Fruit fly (Drosophila melanogaster) whole organism, wandering third instar larva: ENCODE data around the gene Cubn.

ENCODE experiments used
- Abd-B ChIP-seq: fragments of >200 bp; optimal IDR thresholded peaks from 2 replicates; lab custom pipeline; 2017; ENCODE audit warnings: missing biosample characterization, missing genetic modification characterization
- CG32264 ChIP-seq: fragments of 200-800 bp; sonication (Bioruptor generic); optimal IDR thresholded peaks from 2 replicates; lab custom pipeline; 2016; ENCODE audit warnings: missing biosample characterization, missing genetic modification characterization
- CG9705 ChIP-seq: fragments of 200-800 bp; sonication (Bioruptor generic); optimal IDR thresholded peaks from 2 replicates; lab custom pipeline; 2018; ENCODE audit warnings: missing biosample characterization, mild to moderate bottlenecking, missing genetic modification characterization
- CrebA ChIP-seq: fragments of 200-800 bp; sonication (Bioruptor generic); optimal IDR thresholded peaks from 2 replicates; lab custom pipeline; 2016; ENCODE audit warnings: missing biosample characterization, mild to moderate bottlenecking, missing genetic modification characterization, borderline replicate concordance
- Dfd ChIP-seq: fragments of >200 bp; optimal IDR thresholded peaks from 2 replicates; lab custom pipeline; 2017; ENCODE audit warnings: missing biosample characterization, missing genetic modification characterization
- Dif ChIP-seq: fragments of 200-275, 200-300 bp; sonication (Bioruptor generic); optimal IDR thresholded peaks from 2 replicates; lab custom pipeline; 2018; ENCODE audit warnings: missing biosample characterization, missing genetic modification characterization; ENCODE audit not compliant: partially characterized antibody
- GATAd ChIP-seq: sonication (Bioruptor generic); optimal IDR thresholded peaks from 2 replicates; lab custom pipeline; 2016; ENCODE audit warnings: missing biosample characterization, missing genetic modification characterization
- HLH106 ChIP-seq: fragments of 200-800 bp; optimal IDR thresholded peaks from 3 replicates; lab custom pipeline; 2019; ENCODE audit warnings: missing biosample characterization, mild to moderate bottlenecking, missing genetic modification characterization, moderate library complexity
- Hnf4 ChIP-seq: fragments of 200-800 bp; sonication (Bioruptor generic); optimal IDR thresholded peaks from 2 replicates; lab custom pipeline; 2016; ENCODE audit warnings: missing biosample characterization, mild to moderate bottlenecking, missing genetic modification characterization
- Hr78 ChIP-seq: fragments of >200 bp; optimal IDR thresholded peaks from 2 replicates; lab custom pipeline; 2017; ENCODE audit warnings: missing biosample characterization, missing genetic modification characterization
- Hr83 ChIP-seq: fragments of 200-300 bp; sonication (Bioruptor generic); optimal IDR thresholded peaks from 2 replicates; lab custom pipeline; 2016; ENCODE audit warnings: missing biosample characterization, mild to moderate bottlenecking, missing genetic modification characterization, moderate library complexity; ENCODE audit not compliant: poor library complexity, severe bottlenecking
- Jra ChIP-seq: sonication (Bioruptor generic); optimal IDR thresholded peaks from 2 replicates; lab custom pipeline; 2016; ENCODE audit warnings: missing biosample characterization, missing genetic modification characterization
- Mio ChIP-seq: sonication (Bioruptor generic); optimal IDR thresholded peaks from 2 replicates; lab custom pipeline; 2016; ENCODE audit warnings: missing biosample characterization, missing genetic modification characterization
- Myc ChIP-seq: fragments of >200 bp; optimal IDR thresholded peaks from 2 replicates; lab custom pipeline; 2017
- N ChIP-seq: fragments of >200 bp; optimal IDR thresholded peaks from 2 replicates; lab custom pipeline; 2018; ENCODE audit warnings: missing biosample characterization, missing external identifiers, missing genetic modification characterization
- OdsH ChIP-seq: fragments of 200-800 bp; sonication (Bioruptor generic); optimal IDR thresholded peaks from 2 replicates; lab custom pipeline; 2016; ENCODE audit warnings: missing biosample characterization, mild to moderate bottlenecking, missing genetic modification characterization
- Rel ChIP-seq, 2 experiments: fragments of 200-800 bp; sonication (Bioruptor generic) in 1 of 2; optimal IDR thresholded peaks; 2 replicates in 1 of 2; 3 replicates in 1 of 2; lab custom pipeline; 2016 to 2019; ENCODE audit warnings: mild to moderate bottlenecking in 2 of 2, missing biosample characterization in 2 of 2, missing genetic modification characterization in 2 of 2, moderate library complexity in 1 of 2
- Sp1 ChIP-seq: fragments of 200-800 bp; sonication (Bioruptor generic); optimal IDR thresholded peaks from 3 replicates; lab custom pipeline; 2019; ENCODE audit warnings: missing biosample characterization, mild to moderate bottlenecking, missing genetic modification characterization, moderate library complexity
- Vsx2 ChIP-seq: fragments of 200-300, 225-300 bp; sonication (Bioruptor generic); optimal IDR thresholded peaks from 2 replicates; lab custom pipeline; 2018; ENCODE audit warnings: missing biosample characterization, missing genetic modification characterization; ENCODE audit not compliant: partially characterized antibody
- br ChIP-seq: fragments of 200-800 bp; sonication (Bioruptor generic); optimal IDR thresholded peaks from 2 replicates; lab custom pipeline; 2016; ENCODE audit warnings: missing biosample characterization, missing genetic modification characterization
- brk ChIP-seq: fragments of 200-800 bp; sonication (Bioruptor generic); optimal IDR thresholded peaks from 2 replicates; lab custom pipeline; 2016; ENCODE audit warnings: missing biosample characterization, mild to moderate bottlenecking, missing genetic modification characterization
- dl ChIP-seq, 2 experiments: fragments of 175-275, 200-275 bp in 1 of 2; fragments of 200-275 bp in 1 of 2; sonication (Bioruptor generic); optimal IDR thresholded peaks; lab custom pipeline; 2018; ENCODE audit warnings: mild to moderate bottlenecking in 2 of 2, missing biosample characterization in 2 of 2, missing genetic modification characterization in 2 of 2, moderate library complexity in 2 of 2; ENCODE audit not compliant: partially characterized antibody in 2 of 2, insufficient read depth in 1 of 2
- dmrt93B ChIP-seq: fragments of 200-800 bp; sonication (Bioruptor generic); optimal IDR thresholded peaks from 2 replicates; lab custom pipeline; 2018; ENCODE audit warnings: missing biosample characterization, mild to moderate bottlenecking, missing genetic modification characterization
- dsf ChIP-seq: sonication (Bioruptor generic); optimal IDR thresholded peaks from 2 replicates; lab custom pipeline; 2016; ENCODE audit warnings: missing biosample characterization, missing genetic modification characterization, borderline replicate concordance
- ey ChIP-seq: fragments of 200-800 bp; sonication (Bioruptor generic); optimal IDR thresholded peaks from 2 replicates; lab custom pipeline; 2016; ENCODE audit warnings: missing biosample characterization, missing genetic modification characterization
- foxo ChIP-seq, 2 experiments: fragments of 200-800 bp; sonication (Bioruptor generic); optimal IDR thresholded peaks; 2 replicates in 1 of 2; 3 replicates in 1 of 2; lab custom pipeline; 2016 to 2017; ENCODE audit warnings: missing biosample characterization in 2 of 2, missing genetic modification characterization in 2 of 2
- fru ChIP-seq: fragments of 200-800 bp; sonication (Bioruptor generic); optimal IDR thresholded peaks from 3 replicates; lab custom pipeline; 2016; ENCODE audit warnings: missing biosample characterization, mild to moderate bottlenecking, missing genetic modification characterization
- h ChIP-seq: fragments of 200-800 bp; sonication (Bioruptor generic); optimal IDR thresholded peaks from 3 replicates; lab custom pipeline; 2016; ENCODE audit warnings: missing biosample characterization, mild to moderate bottlenecking, missing genetic modification characterization
- jim ChIP-seq: fragments of 175-275, 200-325 bp; sonication (Bioruptor generic); optimal IDR thresholded peaks from 2 replicates; lab custom pipeline; 2016; ENCODE audit warnings: missing biosample characterization, mild to moderate bottlenecking, missing genetic modification characterization
- lola ChIP-seq: fragments of >200 bp; optimal IDR thresholded peaks from 2 replicates; lab custom pipeline; 2017; ENCODE audit warnings: missing biosample characterization, missing genetic modification characterization
- pan ChIP-seq: fragments of >200 bp; optimal IDR thresholded peaks from 2 replicates; lab custom pipeline; 2017
- psq ChIP-seq: fragments of 200-800 bp; sonication (Bioruptor generic); optimal IDR thresholded peaks from 3 replicates; lab custom pipeline; 2017; ENCODE audit warnings: missing biosample characterization, mild to moderate bottlenecking, missing genetic modification characterization, moderate library complexity
- rgr ChIP-seq: fragments of 200-800 bp; sonication (Bioruptor generic); optimal IDR thresholded peaks from 3 replicates; lab custom pipeline; 2016; ENCODE audit warnings: missing biosample characterization, mild to moderate bottlenecking, missing genetic modification characterization
- sage ChIP-seq: fragments of 200-800 bp; sonication (Bioruptor generic); optimal IDR thresholded peaks from 2 replicates; lab custom pipeline; 2016; ENCODE audit warnings: missing biosample characterization, mild to moderate bottlenecking, missing genetic modification characterization
- sv ChIP-seq: fragments of 200-800 bp; sonication (Bioruptor generic); optimal IDR thresholded peaks from 3 replicates; lab custom pipeline; 2016; ENCODE audit warnings: missing biosample characterization, missing genetic modification characterization
- tai ChIP-seq: sonication (Bioruptor generic); optimal IDR thresholded peaks from 2 replicates; lab custom pipeline; 2016; ENCODE audit warnings: missing biosample characterization, missing genetic modification characterization
- usp ChIP-seq: fragments of >200 bp; optimal IDR thresholded peaks from 2 replicates; lab custom pipeline; 2017; ENCODE audit warnings: missing biosample characterization, missing genetic modification characterization
- woc ChIP-seq: sonication (Bioruptor generic); optimal IDR thresholded peaks from 2 replicates; lab custom pipeline; 2016; ENCODE audit warnings: missing biosample characterization, mild to moderate bottlenecking, missing genetic modification characterization

Gene Cubn

DNA sequence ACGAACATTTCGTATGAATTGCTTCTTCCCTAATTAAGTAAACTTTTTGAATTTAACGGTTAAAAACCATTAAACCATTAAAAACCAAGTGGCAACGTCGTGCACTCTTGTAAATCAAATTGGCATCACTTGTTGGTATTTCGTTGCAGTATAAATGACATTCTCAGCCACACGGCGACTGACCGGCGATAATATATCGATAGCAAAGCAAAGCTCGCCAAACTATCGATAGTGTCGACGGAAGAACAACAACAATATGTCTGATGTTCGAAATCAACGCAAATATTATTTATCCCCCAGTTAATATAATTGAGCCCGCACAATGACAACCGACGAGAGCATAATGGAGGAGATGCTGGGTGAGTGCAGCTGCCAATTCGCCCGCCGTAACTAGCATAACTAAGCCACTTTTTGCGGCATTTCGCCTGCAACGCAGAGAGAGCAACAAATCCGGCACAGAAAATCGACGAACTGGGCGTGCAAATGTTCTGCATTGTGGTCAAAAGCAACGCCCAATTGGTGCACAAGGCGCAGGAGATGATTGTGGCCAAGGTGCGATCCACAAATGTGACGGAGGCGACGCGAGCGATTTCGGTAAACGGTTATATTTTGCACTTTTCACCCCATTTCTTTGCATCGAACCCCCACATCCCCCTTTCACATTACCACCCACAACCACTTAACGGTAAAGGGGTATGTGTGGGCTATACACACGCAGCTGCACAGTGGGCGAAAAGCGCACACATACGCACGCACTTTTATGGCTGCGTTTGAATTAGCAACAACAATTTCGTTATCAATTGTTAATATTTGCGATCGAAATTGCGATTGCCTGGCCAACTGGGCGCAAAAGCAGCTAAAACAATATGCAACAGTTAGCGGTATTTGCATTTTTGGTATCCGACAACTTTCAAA is 30.0 kb upstream of the Cubn start, which contains the start of gene Gga:
Gene Gga (plus strand): TSS at position 213 of the 915 bp plus-strand sequence.
- TF ChIP-seq dmrt93B (GFP tag; lab: Kevin White, UChicago) (no peak), jim (GFP tag; lab: Kevin White, UChicago) (no peak), Jra (GFP tag; lab: Kevin White, UChicago) (no peak), woc (GFP tag; lab: Kevin White, UChicago) (no peak), br (no peak), foxo (GFP tag; optimal IDR thresholded peaks at IDR 0.05; lab: Kevin White, UChicago) (no peak), Hnf4 (GFP tag; lab: Kevin White, UChicago) (no peak), dl (GFP tag; optimal IDR thresholded peaks at IDR 0.05; lab: Kevin White, UChicago; ENCODE audit: insufficient read depth in 1 of 2, partially characterized antibody in 2 of 2) (no peak), usp (GFP tag; lab: Kevin White, UChicago) (no peak), fru (no peak), Sp1 (peak; percentile 8), Rel (GFP tag; optimal IDR thresholded peaks at IDR 0.05; lab: Kevin White, UChicago) (no peak), Rel (tag; optimal IDR thresholded peaks at IDR 0.05; lab: Kevin White, UChicago) (peak; percentile 22), h (GFP tag; lab: Kevin White, UChicago) (peak; percentile 10)

dm6 chrX:9600083-9600817 is 29.1 kb upstream of the Cubn start:
- TF ChIP-seq Dif (GFP tag; lab: Kevin White, UChicago) (no peak), CG9705 (no peak), rgr (GFP tag; lab: Kevin White, UChicago) (peak; percentile 60), woc (GFP tag; lab: Kevin White, UChicago) (peak; percentile 76), ey (GFP tag; lab: Kevin White, UChicago) (peak; percentile 67), Dfd (no peak), GATAd (no peak), brk (GFP tag; lab: Kevin White, UChicago) (no peak), tai (GFP tag; lab: Kevin White, UChicago) (no peak), jim (GFP tag; lab: Kevin White, UChicago) (no peak), lola (no peak), N (GFP tag; lab: Kevin White, UChicago) (no peak), CrebA (GFP tag; lab: Kevin White, UChicago) (no peak), pan (lab: Kevin White, UChicago) (no peak), Rel (GFP tag; optimal IDR thresholded peaks at IDR 0.05; lab: Kevin White, UChicago) (no peak), Rel (tag; optimal IDR thresholded peaks at IDR 0.05; lab: Kevin White, UChicago) (no peak), dsf (no peak), fru (peak; percentile 77), usp (GFP tag; lab: Kevin White, UChicago) (no peak), Myc (peak; percentile 59), Vsx2 (GFP tag; lab: Kevin White, UChicago) (no peak), h (GFP tag; lab: Kevin White, UChicago) (peak; percentile 70), Mio (GFP tag; lab: Kevin White, UChicago) (no peak), psq (GFP tag; lab: Kevin White, UChicago) (peak; percentile 34), Jra (GFP tag; lab: Kevin White, UChicago) (peak; percentile 42), Hnf4 (GFP tag; lab: Kevin White, UChicago) (no peak), dl (GFP tag; optimal IDR thresholded peaks at IDR 0.05; lab: Kevin White, UChicago; ENCODE audit: insufficient read depth in 1 of 2, partially characterized antibody in 2 of 2) (no peak), sv (GFP tag; lab: Kevin White, UChicago) (peak; percentile 62), Abd-B (no peak), CG32264 (GFP tag; lab: Kevin White, UChicago) (no peak), dmrt93B (GFP tag; lab: Kevin White, UChicago) (no peak), OdsH (peak; percentile 59), Hr83 (GFP tag; lab: Kevin White, UChicago) (no peak), br (peak; percentile 67), Hr78 (GFP tag; lab: Kevin White, UChicago) (no peak), Sp1 (peak; percentile 50), sage (GFP tag; lab: Kevin White, UChicago) (no peak), foxo (GFP tag; optimal IDR thresholded peaks at IDR 0.05; lab: Kevin White, UChicago) (peak in 1 of 2 experiments; percentile 75), HLH106 (tag; lab: Kevin White, UChicago) (peak; percentile 44)
